Worm (Caenorhabditis elegans): ENCODE measurements around the gene T28A11.20.

- TF ChIP-seq ztf-23 (GFP tag; IDR thresholded peaks at IDR 0.05) (no peak), ref-1 (GFP tag; conservative IDR thresholded peaks at IDR 0.05) (no peak), tab-1 (GFP tag; IDR thresholded peaks at IDR 0.05) (no peak), klf-2 (GFP tag; conservative IDR thresholded peaks at IDR 0.05) (no peak), ztf-29 (GFP tag; IDR thresholded peaks at IDR 0.05) (no peak), flt-1 (GFP tag; IDR thresholded peaks at IDR 0.05) (no peak)
Observed at ce11 chrV:3260075-3260474, 13.0 kb downstream of the T28A11.20 start, which contains the start of gene srbc-5.
